Worm (Caenorhabditis elegans) whole organism, L4 larva: ENCODE data around the gene nlp-76.

ENCODE experiments used
- F10B5.3 ChIP-seq: sonication (generic microtip); optimal IDR thresholded peaks from 2 replicates; lab custom pipeline; 2016; ENCODE audit warnings: mild to moderate bottlenecking, missing genetic modification characterization, missing compliant biosample characterization
- F37D6.2 ChIP-seq: sonication (generic microtip); optimal IDR thresholded peaks from 2 replicates; lab custom pipeline; 2016; ENCODE audit warnings: mild to moderate bottlenecking, missing genetic modification characterization, missing compliant biosample characterization
- T26A8.4 ChIP-seq: fragments of 200-800 bp; sonication (Bioruptor generic); IDR thresholded peaks from 2 replicates; pipeline ENCODE4 v1.3.6; 2022; ENCODE audit warnings: missing genetic modification characterization, missing compliant biosample characterization
- Y5F2A.4 ChIP-seq: fragments of 200-800 bp; sonication (Bioruptor generic); optimal IDR thresholded peaks from 2 replicates; lab custom pipeline; 2018; ENCODE audit warnings: mild to moderate bottlenecking, missing genetic modification characterization, missing compliant biosample characterization
- ZK337.2 ChIP-seq: fragments of 200-800 bp; sonication (Bioruptor generic); IDR thresholded peaks from 2 replicates; pipeline ENCODE4 v1.3.6; 2022; ENCODE audit warnings: missing genetic modification reagents, missing genetic modification characterization, missing compliant biosample characterization
- ZK546.5 ChIP-seq, 2 experiments: sonication (generic microtip); optimal IDR thresholded peaks; 2 replicates each; lab custom pipeline; 2017; ENCODE audit warnings: missing biosample characterization in 2 of 2, missing genetic modification characterization in 2 of 2
- aly-2 ChIP-seq: sonication (generic microtip); optimal IDR thresholded peaks from 2 replicates; lab custom pipeline; 2018; ENCODE audit warnings: missing biosample characterization, missing genetic modification characterization
- ama-1 ChIP-seq: fragments of 150-350 bp; optimal IDR thresholded peaks from 2 replicates; lab custom pipeline; 2014; ENCODE audit warnings: inconsistent platforms, mixed read lengths
- ceh-32 ChIP-seq: sonication (generic microtip); optimal IDR thresholded peaks from 2 replicates; lab custom pipeline; 2016; ENCODE audit warnings: mild to moderate bottlenecking, missing genetic modification characterization, missing compliant biosample characterization; ENCODE audit not compliant: poor library complexity
- ceh-44 ChIP-seq: fragments of 200-800 bp; sonication (Bioruptor generic); IDR thresholded peaks from 2 replicates; pipeline ENCODE4 v1.3.6; 2022; ENCODE audit warnings: missing genetic modification reagents, missing genetic modification characterization, missing compliant biosample characterization
- ceh-82 ChIP-seq: sonication (generic microtip); optimal IDR thresholded peaks from 2 replicates; lab custom pipeline; 2017; ENCODE audit warnings: missing biosample characterization, missing genetic modification characterization
- ctbp-1 ChIP-seq: fragments of 200-800 bp; sonication (Bioruptor generic); IDR thresholded peaks from 2 replicates; pipeline ENCODE4 v1.3.6; 2022; ENCODE audit warnings: missing genetic modification reagents, missing genetic modification characterization, missing compliant biosample characterization
- daf-19 ChIP-seq: fragments of 200-800 bp; sonication (Bioruptor generic); conservative IDR thresholded peaks from 2 replicates; pipeline ENCODE4 v1.3.6; 2022; ENCODE audit warnings: missing genetic modification characterization, missing compliant biosample characterization
- dmd-6 ChIP-seq: fragments of 200-800 bp; sonication (Bioruptor generic); IDR thresholded peaks from 2 replicates; pipeline ENCODE4 v1.3.6; 2022; ENCODE audit warnings: missing genetic modification reagents, missing genetic modification characterization, missing compliant biosample characterization
- egl-27 ChIP-seq: sonication (generic microtip); optimal IDR thresholded peaks from 3 replicates; lab custom pipeline; 2017; ENCODE audit warnings: missing biosample characterization, missing genetic modification reagents, missing genetic modification characterization
- egl-43 ChIP-seq: fragments of 200-800 bp; sonication (Bioruptor generic); IDR thresholded peaks from 2 replicates; pipeline ENCODE4 v1.3.6; 2022; ENCODE audit warnings: missing genetic modification reagents, missing genetic modification characterization, missing compliant biosample characterization
- fos-1 ChIP-seq: fragments of 150-350 bp; optimal IDR thresholded peaks from 2 replicates; lab custom pipeline; 2014; ENCODE audit warnings: missing biosample characterization, missing genetic modification characterization
- gei-8 ChIP-seq: fragments of 200-800 bp; sonication (Bioruptor generic); optimal IDR thresholded peaks from 2 replicates; lab custom pipeline; 2018; ENCODE audit warnings: mild to moderate bottlenecking, missing genetic modification characterization, missing compliant biosample characterization
- hif-1 ChIP-seq, 2 experiments: sonication (generic microtip); optimal IDR thresholded peaks; 2 replicates each; lab custom pipeline; 2016 to 2017; ENCODE audit warnings: missing compliant biosample characterization in 2 of 2, missing genetic modification characterization in 2 of 2, missing genetic modification reagents in 2 of 2, missing genotype in 2 of 2, mild to moderate bottlenecking in 1 of 2
- hmg-1.1 ChIP-seq: fragments of 200-800 bp; sonication (Bioruptor generic); IDR thresholded peaks from 2 replicates; pipeline ENCODE4 v1.3.6; 2022; ENCODE audit warnings: missing genetic modification reagents, missing genetic modification characterization, missing compliant biosample characterization
- lin-1 ChIP-seq: fragments of 200-800 bp; sonication (Bioruptor generic); IDR thresholded peaks from 2 replicates; pipeline ENCODE4 v1.3.6; 2022; ENCODE audit warnings: missing genetic modification reagents, missing genetic modification characterization, missing compliant biosample characterization
- lin-13 ChIP-seq: fragments of 150-350 bp; optimal IDR thresholded peaks from 2 replicates; lab custom pipeline; 2014; ENCODE audit warnings: missing biosample characterization, missing genetic modification reagents, missing genetic modification characterization
- lin-15B ChIP-seq: fragments of 150-350 bp; sonication (generic microtip); optimal IDR thresholded peaks from 3 replicates; lab custom pipeline; 2014; ENCODE audit warnings: missing biosample characterization, missing genetic modification characterization
- lin-29 ChIP-seq: fragments of 200-800 bp; sonication (Bioruptor generic); IDR thresholded peaks from 2 replicates; pipeline ENCODE4 v1.3.6; 2022; ENCODE audit warnings: missing genetic modification reagents, missing genetic modification characterization, missing compliant biosample characterization
- lin-38 ChIP-seq: fragments of 200-800 bp; sonication (Bioruptor generic); IDR thresholded peaks from 2 replicates; pipeline ENCODE4 v1.3.6; 2022; ENCODE audit warnings: missing genetic modification reagents, missing genetic modification characterization, missing compliant biosample characterization
- lin-39 ChIP-seq: fragments of 150-350 bp; optimal IDR thresholded peaks from 2 replicates; lab custom pipeline; 2014; ENCODE audit warnings: missing biosample characterization, missing genetic modification reagents, missing genetic modification characterization
- madf-5 ChIP-seq, 2 experiments: fragments of 200-800 bp; sonication (Bioruptor generic); IDR thresholded peaks; 2 replicates each; pipeline ENCODE4 v1.3.6; 2022; ENCODE audit warnings: missing compliant biosample characterization in 2 of 2, missing genetic modification characterization in 2 of 2
- madf-9 ChIP-seq: fragments of 200-800 bp; sonication (Bioruptor generic); conservative IDR thresholded peaks from 2 replicates; pipeline ENCODE4 v1.3.6; 2022; ENCODE audit warnings: missing genetic modification reagents, missing genetic modification characterization, missing compliant biosample characterization
- mdl-1 ChIP-seq, 2 experiments: fragments of 150-350 bp in 1 of 2; sonication (generic microtip) in 1 of 2; optimal IDR thresholded peaks; 2 replicates each; lab custom pipeline; 2014 to 2017; ENCODE audit warnings: missing biosample characterization in 2 of 2, missing genetic modification characterization in 2 of 2
- mdt-29 ChIP-seq: fragments of 200-800 bp; sonication (Bioruptor generic); IDR thresholded peaks from 2 replicates; pipeline ENCODE4 v1.3.6; 2022; ENCODE audit warnings: missing genetic modification reagents, missing genetic modification characterization, missing compliant biosample characterization
- mep-1 ChIP-seq: fragments of 150-350 bp; sonication (generic microtip); optimal IDR thresholded peaks from 3 replicates; lab custom pipeline; 2014; ENCODE audit warnings: missing biosample characterization, missing genetic modification characterization
- mxl-2 ChIP-seq: fragments of 200-800 bp; sonication (Bioruptor generic); conservative IDR thresholded peaks from 2 replicates; pipeline ENCODE4 v1.3.6; 2022; ENCODE audit warnings: missing genetic modification reagents, missing genetic modification characterization, missing compliant biosample characterization
- nhr-11 ChIP-seq: fragments of 150-350 bp; optimal IDR thresholded peaks from 2 replicates; lab custom pipeline; 2014; ENCODE audit warnings: missing biosample characterization, missing genetic modification characterization
- nhr-28 ChIP-seq: fragments of 150-350 bp; optimal IDR thresholded peaks from 2 replicates; lab custom pipeline; 2014; ENCODE audit warnings: missing biosample characterization, missing genetic modification characterization
- nhr-41 ChIP-seq: fragments of 200-800 bp; sonication (Bioruptor generic); IDR thresholded peaks from 2 replicates; pipeline ENCODE4 v1.3.6; 2022; ENCODE audit warnings: missing genetic modification reagents, missing genetic modification characterization, missing compliant biosample characterization
- nhr-6 ChIP-seq: fragments of 150-350 bp; optimal IDR thresholded peaks from 2 replicates; lab custom pipeline; 2014; ENCODE audit warnings: missing biosample characterization, missing genetic modification characterization
- pha-4 ChIP-seq, 2 experiments: fragments of 150-350 bp in 1 of 2; fragments of 200-800 bp in 1 of 2; sonication (Bioruptor generic) in 1 of 2; IDR thresholded peaks in 1 of 2; optimal IDR thresholded peaks in 1 of 2; 2 replicates each; pipeline versions ENCODE4 v1.3.6 to Lab custom; 2014 to 2022; ENCODE audit warnings: missing genetic modification characterization in 2 of 2, missing genetic modification reagents in 2 of 2, missing biosample characterization in 1 of 2, missing compliant biosample characterization in 1 of 2
- pqm-1 ChIP-seq: sonication (generic microtip); optimal IDR thresholded peaks from 2 replicates; lab custom pipeline; 2017; ENCODE audit warnings: missing biosample characterization, missing genetic modification characterization
- sdz-12 ChIP-seq: fragments of 200-800 bp; sonication (Bioruptor generic); optimal IDR thresholded peaks from 2 replicates; lab custom pipeline; 2018; ENCODE audit warnings: mild to moderate bottlenecking, missing genetic modification characterization, missing compliant biosample characterization
- skn-1 ChIP-seq: fragments of 150-350 bp; optimal IDR thresholded peaks from 2 replicates; lab custom pipeline; 2014; ENCODE audit warnings: missing biosample characterization, missing genetic modification characterization
- snpc-1.2 ChIP-seq: fragments of 200-800 bp; sonication (Bioruptor generic); IDR thresholded peaks from 2 replicates; pipeline ENCODE4 v1.3.6; 2022; ENCODE audit warnings: missing genetic modification reagents, missing genetic modification characterization, missing compliant biosample characterization
- snpc-4 ChIP-seq: fragments of 150-350 bp; optimal IDR thresholded peaks from 2 replicates; lab custom pipeline; 2014; ENCODE audit warnings: missing biosample characterization, missing genetic modification characterization
- spr-1 ChIP-seq: sonication (generic microtip); optimal IDR thresholded peaks from 2 replicates; lab custom pipeline; 2016; ENCODE audit warnings: mild to moderate bottlenecking, missing genetic modification characterization, missing compliant biosample characterization
- spr-3 ChIP-seq: fragments of 200-800 bp; sonication (Bioruptor generic); optimal IDR thresholded peaks from 2 replicates; lab custom pipeline; 2018; ENCODE audit warnings: mild to moderate bottlenecking, missing genetic modification characterization, missing compliant biosample characterization
- unc-39 ChIP-seq: sonication (generic microtip); optimal IDR thresholded peaks from 2 replicates; lab custom pipeline; 2017; ENCODE audit warnings: missing biosample characterization, missing genetic modification characterization
- unc-62 ChIP-seq, 3 experiments: fragments of 150-350 bp in 1 of 3; sonication (generic microtip); optimal IDR thresholded peaks in 2 of 3; peaks in 1 of 3; 1 replicate in 1 of 3; 2 replicates in 2 of 3; lab custom pipeline; 2014 to 2017; ENCODE audit warnings: missing biosample characterization in 3 of 3, missing genetic modification characterization in 3 of 3, missing genetic modification reagents in 3 of 3, missing genotype in 1 of 3
- zag-1 ChIP-seq: fragments of 150-350 bp; optimal IDR thresholded peaks from 2 replicates; lab custom pipeline; 2014; ENCODE audit warnings: missing biosample characterization, missing genetic modification characterization
- zfp-2 ChIP-seq: sonication (generic microtip); optimal IDR thresholded peaks from 2 replicates; lab custom pipeline; 2016; ENCODE audit warnings: mild to moderate bottlenecking, missing genetic modification characterization, missing compliant biosample characterization
- zfp-3 ChIP-seq: fragments of 200-800 bp; sonication (Bioruptor generic); conservative IDR thresholded peaks from 2 replicates; pipeline ENCODE4 v1.3.6; 2022; ENCODE audit warnings: missing genetic modification reagents, missing genetic modification characterization, missing compliant biosample characterization
- zip-11 ChIP-seq: fragments of 200-800 bp; sonication (Bioruptor generic); IDR thresholded peaks from 2 replicates; pipeline ENCODE4 v1.3.6; 2022; ENCODE audit warnings: missing genetic modification characterization, missing compliant biosample characterization

nlp-76 gene

ce11 chrX:12661091-12661526 is 2.6 kb downstream of the nlp-76 start (continued):
- TF ChIP-seq hif-1 (tag; optimal IDR thresholded peaks at IDR 0.05; lab: Kevin White, UChicago) (peak in 1 of 2 experiments; percentile 72), snpc-1.2 (GFP tag; lab: Robert Waterston, UW) (peak; percentile 92), gei-8 (GFP tag; lab: Kevin White, UChicago) (peak; percentile 73), zip-11 (GFP tag; lab: Robert Waterston, UW) (peak; percentile 57; the same call in 1 of the 2 replicates), ceh-32 (tag; lab: Kevin White, UChicago) (no peak), lin-29 (GFP tag; lab: Robert Waterston, UW) (peak; percentile 50; the same call in 1 of the 2 replicates), snpc-4 (no peak), spr-1 (peak; percentile 69), spr-3 (GFP tag; lab: Kevin White, UChicago) (peak; percentile 85), mdl-1 (tag; optimal IDR thresholded peaks at IDR 0.05; lab: Kevin White, UChicago) (peak; percentile 44 to 66), ama-1 (lab: Kevin White, UChicago) (no peak), aly-2 (tag; lab: Kevin White, UChicago) (no peak), T26A8.4 (GFP tag; lab: Robert Waterston, UW) (peak; percentile 80), nhr-6 (tag; lab: Kevin White, UChicago) (peak; percentile 65), pqm-1 (no peak), fos-1 (tag; lab: Kevin White, UChicago) (no peak), nhr-11 (tag; lab: Kevin White, UChicago) (no peak), sdz-12 (GFP tag; lab: Kevin White, UChicago) (peak; percentile 0), unc-39 (tag; lab: Kevin White, UChicago) (no peak), ZK546.5 (tag; optimal IDR thresholded peaks at IDR 0.05; lab: Kevin White, UChicago) (no peak), madf-5 (GFP tag; IDR thresholded peaks at IDR 0.05; lab: Robert Waterston, UW) (peak in 1 of 2 experiments; percentile 75; a peak in 1 of 4 replicates), F10B5.3 (tag; lab: Kevin White, UChicago) (peak; percentile 78), madf-9 (GFP tag; lab: Robert Waterston, UW) (peak; percentile 80), zfp-3 (peak; percentile 68; the same call in 1 of the 2 replicates), skn-1 (tag; lab: Kevin White, UChicago) (no peak), lin-13 (peak; percentile 77), nhr-41 (GFP tag; lab: Robert Waterston, UW) (no peak), mdt-29 (GFP tag; lab: Robert Waterston, UW) (no peak), mep-1 (tag; lab: Kevin White, UChicago) (peak; percentile 74), mxl-2 (GFP tag; lab: Robert Waterston, UW) (no peak), F37D6.2 (tag; lab: Kevin White, UChicago) (peak; percentile 54), pha-4 (GFP tag; IDR thresholded peaks at IDR 0.05; lab: Robert Waterston, UW) (peak; percentile 75; the same call in 1 of the 2 replicates), pha-4 (tag; optimal IDR thresholded peaks at IDR 0.05; lab: Kevin White, UChicago) (no peak), lin-38 (peak; percentile 66), ZK337.2 (GFP tag; lab: Robert Waterston, UW) (peak; percentile 38; the same call in 1 of the 2 replicates), ctbp-1 (GFP tag; lab: Robert Waterston, UW) (peak; percentile 83), ceh-44 (GFP tag; lab: Robert Waterston, UW) (peak; percentile 83; the same call in 1 of the 2 replicates), hmg-1.1 (GFP tag; lab: Robert Waterston, UW) (peak; percentile 92), egl-27 (tag; lab: Kevin White, UChicago) (no peak), lin-1 (GFP tag; lab: Robert Waterston, UW) (no peak; the same call in 1 of the 2 replicates), lin-15B (tag; lab: Kevin White, UChicago) (no peak), dmd-6 (GFP tag; lab: Robert Waterston, UW) (peak; percentile 57), ceh-82 (tag; lab: Kevin White, UChicago) (no peak), Y5F2A.4 (peak; percentile 40), nhr-28 (tag; lab: Kevin White, UChicago) (no peak), zag-1 (tag; lab: Kevin White, UChicago) (no peak), lin-39 (tag; lab: Kevin White, UChicago) (no peak), egl-43 (GFP tag; lab: Robert Waterston, UW) (peak; percentile 94), unc-62 (GFP tag; optimal IDR thresholded peaks at IDR 0.05 in 1 of 2; lab: Kevin White, UChicago) (peak in 1 of 2 experiments; percentile 97), unc-62 (tag; optimal IDR thresholded peaks at IDR 0.05; lab: Kevin White, UChicago) (no peak), zfp-2 (tag; lab: Kevin White, UChicago) (peak; percentile 44), daf-19 (GFP tag; lab: Robert Waterston, UW) (peak; percentile 61)
